Worm (Caenorhabditis elegans): ENCODE measurements around the gene dsl-2.

DNA sequence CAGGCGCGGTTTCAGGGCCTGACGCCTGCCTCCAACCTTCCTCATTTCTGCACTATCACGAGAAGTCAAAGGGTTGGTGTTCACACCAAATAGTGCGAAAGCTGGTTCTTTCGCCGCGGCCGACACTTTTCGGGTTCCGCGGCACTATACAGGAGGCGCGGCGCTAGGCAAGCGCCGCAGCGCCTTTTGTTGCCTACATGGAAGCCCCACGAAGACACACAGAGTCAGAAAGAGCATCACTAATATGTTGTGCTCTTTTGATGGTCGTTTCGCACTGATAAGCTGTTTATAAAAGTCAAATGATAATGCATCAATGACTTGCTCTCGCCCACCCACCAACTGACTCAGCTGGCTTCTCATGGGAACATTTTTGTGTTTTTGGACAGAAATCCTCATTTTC, 7.1 kb upstream of the dsl-2 start:
- TF ChIP-seq blmp-1 (tag; optimal IDR thresholded peaks at IDR 0.05; ENCODE audit: insufficient read depth) (no peak), lin-11 (tag; optimal IDR thresholded peaks at IDR 0.05) (no peak), ama-1 (optimal IDR thresholded peaks at IDR 0.05) (no peak), unc-62 (GFP tag; optimal IDR thresholded peaks at IDR 0.05) (no peak), sem-4 (tag; optimal IDR thresholded peaks at IDR 0.05) (no peak), lsy-2 (tag; optimal IDR thresholded peaks at IDR 0.05) (no peak), nhr-12 (tag; optimal IDR thresholded peaks at IDR 0.05) (no peak), ztf-4 (tag; optimal IDR thresholded peaks at IDR 0.05) (no peak), dmd-4 (tag; optimal IDR thresholded peaks at IDR 0.05) (no peak), ZK546.5 (tag; optimal IDR thresholded peaks at IDR 0.05) (no peak), aly-2 (tag; optimal IDR thresholded peaks at IDR 0.05) (no peak)

All from whole organism, L2 larva.